Fruit fly (Drosophila melanogaster) whole organism, embryonic: ENCODE data around the gene CG33124.

Source experiments
- Bdp1 ChIP-seq: fragments of 200-800 bp; sonication (Bioruptor generic); optimal IDR thresholded peaks from 3 replicates; lab custom pipeline; 2016; ENCODE audit warnings: missing biosample characterization, missing genetic modification characterization
- Blimp-1 ChIP-seq: fragments of 200-800 bp; sonication (Bioruptor generic); optimal IDR thresholded peaks from 3 replicates; lab custom pipeline; 2018; ENCODE audit warnings: missing biosample characterization, missing genetic modification characterization, mild to moderate bottlenecking, moderate library complexity, missing genetic modification reagents
- CG10209 ChIP-seq: fragments of 200-800 bp; sonication (Bioruptor generic); optimal IDR thresholded peaks from 3 replicates; lab custom pipeline; 2017; ENCODE audit warnings: missing biosample characterization, mild to moderate bottlenecking, missing genetic modification characterization, missing genetic modification reagents
- CG10431 ChIP-seq: fragments of 200-800 bp; sonication (Bioruptor generic); optimal IDR thresholded peaks from 3 replicates; lab custom pipeline; 2018; ENCODE audit warnings: missing biosample characterization, mild to moderate bottlenecking, missing genetic modification characterization
- CG10979 ChIP-seq: fragments of 200-800 bp; sonication (Bioruptor generic); optimal IDR thresholded peaks from 2 replicates; lab custom pipeline; 2018; ENCODE audit warnings: missing biosample characterization, mild to moderate bottlenecking, missing genetic modification characterization, moderate library complexity
- CG11093 ChIP-seq: fragments of 200-800 bp; sonication (Bioruptor generic); IDR thresholded peaks from 3 replicates; pipeline ENCODE4 v1.3.6; 2022; ENCODE audit warnings: missing biosample characterization, missing genetic modification characterization
- CG11696 ChIP-seq: fragments of 200-800 bp; sonication (Bioruptor generic); IDR thresholded peaks from 2 replicates; pipeline ENCODE4 v1.3.6; 2022; ENCODE audit warnings: missing biosample characterization, missing genetic modification characterization
- CG12299 ChIP-seq: fragments of 200-800 bp; sonication (Bioruptor generic); optimal IDR thresholded peaks from 2 replicates; lab custom pipeline; 2018; ENCODE audit warnings: missing biosample characterization, mild to moderate bottlenecking, missing genetic modification characterization
- CG15479 ChIP-seq: fragments of 200-800 bp; sonication (Bioruptor generic); optimal IDR thresholded peaks from 3 replicates; lab custom pipeline; 2019; ENCODE audit warnings: missing biosample characterization, mild to moderate bottlenecking, missing genetic modification characterization, moderate library complexity
- CG1603 ChIP-seq: fragments of 200-800 bp; sonication (Bioruptor generic); optimal IDR thresholded peaks from 2 replicates; lab custom pipeline; 2019; ENCODE audit warnings: missing biosample characterization, mild to moderate bottlenecking, missing genetic modification characterization, moderate library complexity
- CG16863 ChIP-seq: fragments of 200-800 bp; sonication (Bioruptor generic); optimal IDR thresholded peaks from 3 replicates; lab custom pipeline; 2016; ENCODE audit warnings: missing biosample characterization, missing genetic modification characterization
- CG17186 ChIP-seq: fragments of 200-800 bp; sonication (Bioruptor generic); optimal IDR thresholded peaks from 3 replicates; lab custom pipeline; 2017; ENCODE audit warnings: missing biosample characterization, missing genetic modification reagents, missing genetic modification characterization
- CG17385 ChIP-seq: fragments of 200-800 bp; sonication (Bioruptor generic); optimal IDR thresholded peaks from 3 replicates; lab custom pipeline; 2018; ENCODE audit warnings: missing biosample characterization, mild to moderate bottlenecking, missing genetic modification characterization
- CG18476 ChIP-seq: fragments of 200-800 bp; sonication (Bioruptor generic); optimal IDR thresholded peaks from 2 replicates; lab custom pipeline; 2016; ENCODE audit warnings: missing biosample characterization, mild to moderate bottlenecking, missing genetic modification characterization
- CG18599 ChIP-seq: fragments of 200-800 bp; sonication (Bioruptor generic); optimal IDR thresholded peaks from 3 replicates; lab custom pipeline; 2017; ENCODE audit warnings: missing biosample characterization, missing genetic modification characterization, mild to moderate bottlenecking, moderate library complexity, missing genetic modification reagents
- CG2712 ChIP-seq: fragments of 200-800 bp; optimal IDR thresholded peaks from 3 replicates; lab custom pipeline; 2019; ENCODE audit warnings: missing biosample characterization, mild to moderate bottlenecking, missing genetic modification characterization, moderate library complexity
- CG3995 ChIP-seq: fragments of 200-800 bp; sonication (Bioruptor generic); optimal IDR thresholded peaks from 3 replicates; lab custom pipeline; 2016; ENCODE audit warnings: missing biosample characterization, missing genetic modification characterization
- CG42726 ChIP-seq: fragments of 200-800 bp; sonication (Bioruptor generic); IDR thresholded peaks from 2 replicates; pipeline ENCODE4 v1.3.6; 2022; ENCODE audit warnings: missing biosample characterization, missing genetic modification characterization; ENCODE audit not compliant: partially characterized antibody
- CG43689 ChIP-seq: fragments of 200-800 bp; sonication (Bioruptor generic); IDR thresholded peaks from 2 replicates; pipeline ENCODE4 v1.3.6; 2022; ENCODE audit warnings: missing biosample characterization, missing genetic modification characterization
- CG4424 ChIP-seq: fragments of 200-800 bp; sonication (Bioruptor generic); optimal IDR thresholded peaks from 3 replicates; lab custom pipeline; 2016; ENCODE audit warnings: missing biosample characterization, missing genetic modification characterization
- CG4730 ChIP-seq: fragments of 200-800 bp; sonication (Bioruptor generic); IDR thresholded peaks from 2 replicates; pipeline ENCODE4 v1.3.6; 2022; ENCODE audit warnings: missing biosample characterization, missing genetic modification characterization
- CG4820 ChIP-seq: fragments of 200-800 bp; sonication (Bioruptor generic); optimal IDR thresholded peaks from 3 replicates; lab custom pipeline; 2016; ENCODE audit warnings: missing biosample characterization, missing genetic modification characterization
- CG6272 ChIP-seq: fragments of 200-800 bp; sonication (Bioruptor generic); IDR thresholded peaks from 2 replicates; pipeline ENCODE4 v1.3.6; 2022; ENCODE audit warnings: missing biosample characterization, missing genetic modification characterization
- CG6765 ChIP-seq: fragments of 200-800 bp; sonication (Bioruptor generic); optimal IDR thresholded peaks from 3 replicates; lab custom pipeline; 2017; ENCODE audit warnings: missing biosample characterization, mild to moderate bottlenecking, missing genetic modification characterization
- CG8478 ChIP-seq: fragments of >200 bp; optimal IDR thresholded peaks from 2 replicates; lab custom pipeline; 2018
- CG9932 ChIP-seq: fragments of 200-800 bp; sonication (Bioruptor generic); IDR thresholded peaks from 2 replicates; pipeline ENCODE4 v1.3.6; 2022; ENCODE audit warnings: missing biosample characterization, missing genetic modification characterization
- Chrac-16 ChIP-seq: fragments of 200-800 bp; sonication (Bioruptor generic); optimal IDR thresholded peaks from 3 replicates; lab custom pipeline; 2016; ENCODE audit warnings: missing biosample characterization, missing genetic modification characterization
- Deaf1 ChIP-seq: fragments of 200-800 bp; optimal IDR thresholded peaks from 3 replicates; lab custom pipeline; 2019; ENCODE audit warnings: missing biosample characterization, mild to moderate bottlenecking, missing genetic modification characterization, moderate library complexity
- Fer1 ChIP-seq: fragments of 200-800 bp; sonication (Bioruptor generic); optimal IDR thresholded peaks from 2 replicates; lab custom pipeline; 2017; ENCODE audit warnings: missing biosample characterization, mild to moderate bottlenecking, missing genetic modification characterization
- Hr78 ChIP-seq, 2 experiments: fragments of 200-800 bp in 1 of 2; fragments of >200 bp in 1 of 2; sonication (Bioruptor generic) in 1 of 2; optimal IDR thresholded peaks; 2 replicates each; lab custom pipeline; 2017 to 2019; ENCODE audit warnings: missing biosample characterization in 2 of 2, missing genetic modification characterization in 2 of 2, mild to moderate bottlenecking in 1 of 2, moderate library complexity in 1 of 2
- Lhr ChIP-seq: fragments of 200-800 bp; sonication (Bioruptor generic); optimal IDR thresholded peaks from 3 replicates; lab custom pipeline; 2017; ENCODE audit warnings: mild to moderate bottlenecking, missing biosample characterization, missing genetic modification reagents, missing genetic modification characterization
- NFAT ChIP-seq: fragments of 200-800 bp; sonication (Bioruptor generic); IDR thresholded peaks from 2 replicates; pipeline ENCODE4 v1.3.6; 2022; ENCODE audit warnings: missing biosample characterization, missing genetic modification characterization
- Sin3A ChIP-seq: fragments of >200 bp; optimal IDR thresholded peaks from 2 replicates; lab custom pipeline; 2018
- Taf1 ChIP-seq: fragments of 200-800 bp; sonication (Bioruptor generic); IDR thresholded peaks from 2 replicates; pipeline ENCODE4 v1.3.6; 2022; ENCODE audit warnings: missing biosample characterization, missing genetic modification characterization
- amos ChIP-seq: fragments of 200-800 bp; sonication (Bioruptor generic); IDR thresholded peaks from 2 replicates; pipeline ENCODE4 v1.3.6; 2022; ENCODE audit warnings: missing biosample characterization, missing genetic modification characterization; ENCODE audit not compliant: partially characterized antibody
- ap ChIP-seq: fragments of 200-800 bp; sonication (Bioruptor generic); IDR thresholded peaks from 2 replicates; pipeline ENCODE4 v1.3.6; 2022; ENCODE audit warnings: missing biosample characterization, missing genetic modification characterization
- bcd ChIP-seq: fragments of 200-800 bp; sonication (Bioruptor generic); optimal IDR thresholded peaks from 2 replicates; lab custom pipeline; 2017; ENCODE audit warnings: missing biosample characterization, mild to moderate bottlenecking, missing genetic modification characterization
- crc ChIP-seq: fragments of 200-800 bp; sonication (Bioruptor generic); optimal IDR thresholded peaks from 2 replicates; lab custom pipeline; 2016; ENCODE audit warnings: missing biosample characterization, missing genetic modification characterization
- dan ChIP-seq: fragments of 200-800 bp; sonication (Bioruptor generic); IDR thresholded peaks from 2 replicates; pipeline ENCODE4 v1.3.6; 2022; ENCODE audit warnings: missing biosample characterization, missing genetic modification characterization
- exex ChIP-seq: fragments of 200-800 bp; sonication (Bioruptor generic); optimal IDR thresholded peaks from 4 replicates; lab custom pipeline; 2018; ENCODE audit warnings: missing biosample characterization, mild to moderate bottlenecking, missing genetic modification characterization, moderate library complexity
- kah ChIP-seq: fragments of 200-800 bp; sonication (Bioruptor generic); optimal IDR thresholded peaks from 2 replicates; lab custom pipeline; 2018; ENCODE audit warnings: missing biosample characterization, mild to moderate bottlenecking, missing genetic modification characterization
- maf-S ChIP-seq: fragments of 200-800 bp; sonication (Bioruptor generic); optimal IDR thresholded peaks from 2 replicates; lab custom pipeline; 2016; ENCODE audit warnings: missing biosample characterization, missing genetic modification characterization
- pho ChIP-seq: fragments of 200-800 bp; sonication (Bioruptor generic); optimal IDR thresholded peaks from 2 replicates; lab custom pipeline; 2016; ENCODE audit warnings: missing biosample characterization, missing genetic modification characterization
- psq ChIP-seq: fragments of 200-800 bp; sonication (Bioruptor generic); optimal IDR thresholded peaks from 2 replicates; lab custom pipeline; 2017; ENCODE audit warnings: missing biosample characterization, missing genetic modification characterization
- sr ChIP-seq: fragments of 200-800 bp; sonication (Bioruptor generic); IDR thresholded peaks from 3 replicates; pipeline ENCODE4 v1.3.6; 2022; ENCODE audit warnings: missing biosample characterization, missing genetic modification characterization
- sug ChIP-seq: fragments of 200-800 bp; optimal IDR thresholded peaks from 2 replicates; lab custom pipeline; 2019; ENCODE audit warnings: missing biosample characterization, mild to moderate bottlenecking, missing genetic modification characterization, moderate library complexity
- toy ChIP-seq: fragments of 200-800 bp; sonication (Bioruptor generic); IDR thresholded peaks from 2 replicates; pipeline ENCODE4 v1.3.6; 2022; ENCODE audit warnings: missing biosample characterization, missing genetic modification characterization
- vvl ChIP-seq: fragments of 200-800 bp; sonication (Bioruptor generic); IDR thresholded peaks from 2 replicates; pipeline ENCODE4 v1.3.6; 2022; ENCODE audit warnings: missing biosample characterization, missing genetic modification characterization

The CG33124 gene

dm6 chr2L:2177312-2177968, 31.5 kb downstream of the CG33124 start (continued):
- TF ChIP-seq psq (GFP tag; lab: Kevin White, UChicago) = no peak
- TF ChIP-seq CG4820 (GFP tag; lab: Kevin White, UChicago) = peak; percentile 36
- TF ChIP-seq Lhr (GFP tag; lab: Kevin White, UChicago) = no peak
- TF ChIP-seq CG10979 = peak; percentile 5
- TF ChIP-seq CG16863 (GFP tag; lab: Kevin White, UChicago) = peak; percentile 61
- peak; percentile 52 for TF ChIP-seq CG4424
- TF ChIP-seq Taf1 (GFP tag; lab: Robert Waterston, UW) = peak; percentile 45; the same call in 1 of the 2 replicates
- no peak for TF ChIP-seq exex (tag; lab: Kevin White, UChicago)
- TF ChIP-seq CG18476 (GFP tag; lab: Kevin White, UChicago) = peak; percentile 30
- no peak for TF ChIP-seq Hr78 (GFP tag; optimal IDR thresholded peaks at IDR 0.05; lab: Kevin White, UChicago)
- TF ChIP-seq CG43689 (GFP tag; lab: Robert Waterston, UW) = no peak
- TF ChIP-seq NFAT (GFP tag; lab: Robert Waterston, UW) = no peak
- TF ChIP-seq vvl (GFP tag; lab: Robert Waterston, UW) = peak; percentile 66
- TF ChIP-seq, all 482 proteins: peak for 192

DNA sequence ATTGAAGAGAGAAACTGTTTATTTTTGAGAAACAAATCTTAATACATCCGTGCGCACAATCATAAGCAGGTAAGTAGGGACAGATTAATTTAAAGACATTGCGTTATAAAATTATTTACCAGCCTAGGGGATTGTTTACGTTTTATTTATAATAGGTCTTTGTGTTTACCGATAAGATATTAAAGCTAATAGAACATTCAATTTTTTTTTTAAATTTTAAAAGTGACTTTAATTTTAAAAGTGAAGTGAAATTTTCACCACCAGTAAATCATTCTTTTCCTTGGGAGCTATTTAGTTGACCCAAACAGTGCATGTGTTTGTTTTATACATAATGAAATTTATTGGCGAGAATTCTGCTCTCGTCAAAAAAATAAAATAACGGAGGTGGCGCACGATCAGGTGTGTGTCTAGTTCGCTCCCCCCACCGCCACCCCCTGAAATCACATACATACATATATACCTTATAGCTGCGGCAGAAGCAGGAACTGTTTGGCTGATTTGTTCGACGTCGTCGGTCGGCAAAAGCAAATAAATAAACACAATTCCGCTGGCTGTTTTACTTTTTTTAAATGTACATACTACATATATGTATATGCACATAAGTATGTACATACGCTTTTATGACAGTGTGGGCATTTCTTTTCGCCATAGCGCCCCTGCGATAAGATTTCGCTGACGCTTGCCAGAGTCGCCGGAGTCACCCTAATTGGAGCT, 32.8 kb downstream of the CG33124 start:
- TF ChIP-seq sr (GFP tag; lab: Robert Waterston, UW) (no peak), CG6765 (GFP tag; lab: Kevin White, UChicago) (peak; percentile 59), amos (GFP tag; lab: Robert Waterston, UW) (no peak), CG10209 (GFP tag; lab: Kevin White, UChicago) (peak; percentile 36), ap (GFP tag; lab: Robert Waterston, UW) (no peak), Chrac-16 (GFP tag; lab: Kevin White, UChicago) (no peak), sug (peak; percentile 39), Fer1 (GFP tag; lab: Kevin White, UChicago) (peak; percentile 71), bcd (peak; percentile 46), CG12299 (tag; lab: Kevin White, UChicago) (peak; percentile 5), CG2712 (peak; percentile 53), CG17385 (GFP tag; lab: Kevin White, UChicago) (no peak), CG6272 (peak; percentile 41; the same call in 1 of the 2 replicates), pho (peak; percentile 44), CG9932 (peak; percentile 62), CG8478 (lab: Kevin White, UChicago) (no peak), CG42726 (no peak), crc (GFP tag; lab: Kevin White, UChicago) (no peak), CG15479 (GFP tag; lab: Kevin White, UChicago) (no peak), Sin3A (lab: Kevin White, UChicago) (no peak), maf-S (GFP tag; lab: Kevin White, UChicago) (no peak), Deaf1 (tag; lab: Kevin White, UChicago) (peak; percentile 22), CG18599 (GFP tag; lab: Kevin White, UChicago) (peak; percentile 74), CG3995 (GFP tag; lab: Kevin White, UChicago) (peak; percentile 58), CG10431 (GFP tag; lab: Kevin White, UChicago) (no peak), CG11696 (GFP tag; lab: Robert Waterston, UW) (peak; percentile 84), CG17186 (GFP tag; lab: Kevin White, UChicago) (no peak), toy (GFP tag; lab: Robert Waterston, UW) (0 out of 2 replicates have a peak, but pooled peaks have one; percentile 45), Blimp-1 (GFP tag; lab: Kevin White, UChicago) (peak; percentile 18), dan (GFP tag; lab: Robert Waterston, UW) (no peak), CG1603 (tag; lab: Kevin White, UChicago) (no peak), Bdp1 (GFP tag; lab: Kevin White, UChicago) (no peak), CG11093 (GFP tag; lab: Robert Waterston, UW) (no peak), CG4730 (GFP tag; lab: Robert Waterston, UW) (0 out of 2 replicates have a peak, but pooled peaks have one; percentile 31), kah (no peak)
